Fruit fly (Drosophila melanogaster): ENCODE data around the gene hemo.

hemo gene

DNA sequence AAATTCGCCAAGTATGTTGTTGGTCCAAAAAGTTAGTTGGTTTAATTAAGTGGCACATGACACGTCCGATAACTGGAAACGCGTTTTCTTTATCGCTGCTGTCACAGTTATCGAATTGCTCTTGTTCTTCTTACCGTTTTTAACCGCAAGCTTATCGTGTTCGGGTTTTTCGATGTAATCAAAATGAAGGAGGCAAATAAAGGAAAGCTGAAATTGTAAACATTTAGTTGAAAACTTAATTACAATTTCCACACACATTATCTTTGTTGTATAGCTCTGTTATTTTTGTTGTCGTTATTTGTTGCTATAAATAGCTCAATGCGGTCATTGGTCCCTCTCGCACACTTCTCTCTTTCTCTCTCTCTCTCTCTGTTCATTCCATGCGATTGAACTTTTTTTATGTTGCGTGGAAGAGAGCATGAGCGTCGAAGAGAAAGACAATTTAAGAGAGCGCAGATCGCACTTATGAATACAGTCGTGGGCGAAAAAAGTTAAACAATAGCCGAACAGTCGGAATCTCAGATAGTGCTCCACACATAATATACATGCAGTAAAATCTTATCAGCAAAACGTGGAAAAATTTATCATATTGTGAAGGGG lies 20.4 kb upstream of the hemo start (continued):
- TF ChIP-seq zfh1 (GFP tag; IDR thresholded peaks at IDR 0.05) (no peak), Jarid2 (GFP tag; optimal IDR thresholded peaks at IDR 0.05) (no peak), row (GFP tag; IDR thresholded peaks at IDR 0.05) (peak; percentile 34; the same call in 1 of the 3 replicates), sc (optimal IDR thresholded peaks at IDR 0.05) (no peak), sc (GFP tag; optimal IDR thresholded peaks at IDR 0.05) (no peak), fd64A (GFP tag; optimal IDR thresholded peaks at IDR 0.05) (peak; percentile 11), HLH4C (GFP tag; IDR thresholded peaks at IDR 0.05; ENCODE audit: partially characterized antibody) (peak; percentile 74), Elba2 (GFP tag; optimal IDR thresholded peaks at IDR 0.05) (no peak), CG4282 (GFP tag; optimal IDR thresholded peaks at IDR 0.05) (no peak), nau (GFP tag; optimal IDR thresholded peaks at IDR 0.05) (no peak), ato (GFP tag; IDR thresholded peaks at IDR 0.05; ENCODE audit: partially characterized antibody) (peak; percentile 27; the same call in 1 of the 2 replicates), org-1 (GFP tag; optimal IDR thresholded peaks at IDR 0.05) (no peak), Rfx (GFP tag; IDR thresholded peaks at IDR 0.05) (peak; percentile 54; the same call in 1 of the 2 replicates), ash1 (GFP tag; optimal IDR thresholded peaks at IDR 0.05) (no peak), Scr (GFP tag; IDR thresholded peaks at IDR 0.05; ENCODE audit: partially characterized antibody) (peak; percentile 55), CG2120 (GFP tag; optimal IDR thresholded peaks at IDR 0.05) (peak; percentile 33), D19A (tag; optimal IDR thresholded peaks at IDR 0.05) (peak; percentile 44), lab (GFP tag; optimal IDR thresholded peaks at IDR 0.05) (peak; percentile 59), ttk (GFP tag; IDR thresholded peaks at IDR 0.05) (no peak), CG30431 (GFP tag; optimal IDR thresholded peaks at IDR 0.05) (no peak), CG13296 (GFP tag; optimal IDR thresholded peaks at IDR 0.05) (no peak), CG9797 (GFP tag; optimal IDR thresholded peaks at IDR 0.05) (no peak), run (tag; optimal IDR thresholded peaks at IDR 0.05) (peak; percentile 78), cwo (GFP tag; optimal IDR thresholded peaks at IDR 0.05) (peak; percentile 61), MTF-1 (GFP tag; optimal IDR thresholded peaks at IDR 0.05; ENCODE audit: borderline replicate concordance) (peak; percentile 33), Eip74EF (GFP tag; optimal IDR thresholded peaks at IDR 0.05) (no peak), sna (GFP tag; IDR thresholded peaks at IDR 0.05; ENCODE audit: partially characterized antibody) (peak; percentile 53; the same call in 1 of the 2 replicates), CG13287 (GFP tag; IDR thresholded peaks at IDR 0.05; ENCODE audit: partially characterized antibody) (peak; percentile 50; the same call in 1 of the 2 replicates), chn (GFP tag; optimal IDR thresholded peaks at IDR 0.05) (no peak), dpn (GFP tag; optimal IDR thresholded peaks at IDR 0.05) (peak; percentile 15 to 54), CG1832 (GFP tag; optimal IDR thresholded peaks at IDR 0.05) (no peak), Bteb2 (GFP tag; optimal IDR thresholded peaks at IDR 0.05) (peak; percentile 30), CG11560 (tag; IDR thresholded peaks at IDR 0.05) (no peak), CG6175 (GFP tag; IDR thresholded peaks at IDR 0.05) (no peak), CG2875 (GFP tag; optimal IDR thresholded peaks at IDR 0.05) (no peak), Trl (optimal IDR thresholded peaks at IDR 0.05) (peak; percentile 90 to 97), Trl (GFP tag; optimal IDR thresholded peaks at IDR 0.05) (no peak), CG7372 (GFP tag; IDR thresholded peaks at IDR 0.05) (no peak), Mes4 (GFP tag; optimal IDR thresholded peaks at IDR 0.05) (peak; percentile 3), HmgD (GFP tag; optimal IDR thresholded peaks at IDR 0.05) (no peak), gsb-n (tag; optimal IDR thresholded peaks at IDR 0.05) (no peak), CG4360 (GFP tag; IDR thresholded peaks at IDR 0.05) (no peak), CG12942 (GFP tag; optimal IDR thresholded peaks at IDR 0.05) (no peak), z (GFP tag; IDR thresholded peaks at IDR 0.05) (peak; percentile 58; the same call in 2 of the 3 replicates), CG11696 (GFP tag; IDR thresholded peaks at IDR 0.05) (0 out of 2 replicates have a peak, but pooled peaks have one; percentile 33), Bgb (GFP tag; IDR thresholded peaks at IDR 0.05; ENCODE audit: partially characterized antibody) (peak; percentile 44), Kr (GFP tag; optimal IDR thresholded peaks at IDR 0.05) (no peak), salm (tag; optimal IDR thresholded peaks at IDR 0.05) (no peak), Dp (GFP tag; optimal IDR thresholded peaks at IDR 0.05) (no peak)
